Worm (Caenorhabditis elegans) whole organism, young adult: ENCODE results near the gene tra-3.
"Not testable (repeated sequence)": the region's sequence is repeated elsewhere in the genome, so short reads cannot be mapped to it uniquely, and the experiment has no call there.

Source experiments
- T26A5.8 ChIP-seq: sonication (generic microtip); optimal IDR thresholded peaks from 2 replicates; lab custom pipeline; 2016; ENCODE audit warnings: missing genetic modification characterization, missing compliant biosample characterization
- aptf-3 ChIP-seq: fragments of 200-800 bp; sonication (Bioruptor generic); IDR thresholded peaks from 2 replicates; pipeline ENCODE4 v1.3.6; 2022; ENCODE audit warnings: missing genetic modification characterization, missing compliant biosample characterization
- die-1 ChIP-seq: sonication (generic microtip); optimal IDR thresholded peaks from 2 replicates; lab custom pipeline; 2016; ENCODE audit warnings: missing genotype, mild to moderate bottlenecking, missing genetic modification characterization, missing compliant biosample characterization
- lin-35 ChIP-seq, 3 experiments: fragments of 150-350 bp in 2 of 3; sonication (generic microtip) in 1 of 3; optimal IDR thresholded peaks; 2 replicates each; lab custom pipeline; 2014 to 2018; ENCODE audit warnings: missing biosample characterization in 3 of 3, missing genetic modification characterization in 3 of 3, missing genetic modification reagents in 3 of 3
- madf-6 ChIP-seq: fragments of 200-800 bp; sonication (Bioruptor generic); IDR thresholded peaks from 2 replicates; pipeline ENCODE4 v1.3.6; 2022; ENCODE audit warnings: missing genetic modification reagents, missing genetic modification characterization, missing compliant biosample characterization

- not testable (repeated sequence) for TF ChIP-seq die-1 (tag; lab: Kevin White, UChicago); lin-35 (GFP tag; optimal IDR thresholded peaks at IDR 0.05; lab: Kevin White, UChicago); madf-6; aptf-3 (GFP tag; lab: Robert Waterston, UW); T26A5.8
Measured at ce11 chrIV:14478583-14478982, 34.6 kb upstream of the tra-3 start.
